Worm (Caenorhabditis elegans) whole organism, midembryonic: ENCODE measurements around the gene myo-3.

Source experiments
- T22C8.4 ChIP-seq: fragments of 200-800 bp; sonication (Bioruptor generic); IDR thresholded peaks from 2 replicates; pipeline ENCODE4 v1.3.6; 2022; ENCODE audit warnings: missing genetic modification characterization, missing compliant biosample characterization
- cog-1 ChIP-seq: sonication (generic microtip); optimal IDR thresholded peaks from 2 replicates; lab custom pipeline; 2016; ENCODE audit warnings: missing genetic modification characterization, missing compliant biosample characterization
- flt-1 ChIP-seq: fragments of 200-800 bp; sonication (Bioruptor generic); IDR thresholded peaks from 2 replicates; pipeline ENCODE4 v1.3.6; 2022; ENCODE audit warnings: missing genetic modification characterization, missing compliant biosample characterization
- klf-2 ChIP-seq: fragments of 200-800 bp; sonication (Bioruptor generic); conservative IDR thresholded peaks from 2 replicates; pipeline ENCODE4 v1.3.6; 2022; ENCODE audit warnings: missing genetic modification reagents, missing genetic modification characterization, missing compliant biosample characterization
- med-1 ChIP-seq: sonication (generic microtip); optimal IDR thresholded peaks from 2 replicates; lab custom pipeline; 2017; ENCODE audit warnings: missing genetic modification characterization, mild to moderate bottlenecking, missing compliant biosample characterization, antibody characterized with exemption, missing genetic modification reagents; ENCODE audit not compliant: insufficient read depth
- ref-1 ChIP-seq: fragments of 200-800 bp; sonication (Bioruptor generic); conservative IDR thresholded peaks from 2 replicates; pipeline ENCODE4 v1.3.6; 2022; ENCODE audit warnings: missing genetic modification reagents, missing genetic modification characterization, missing compliant biosample characterization
- tab-1 ChIP-seq: fragments of 200-800 bp; sonication (Bioruptor generic); IDR thresholded peaks from 2 replicates; pipeline ENCODE4 v1.3.6; 2022; ENCODE audit warnings: missing genetic modification characterization, missing compliant biosample characterization
- ztf-23 ChIP-seq: fragments of 200-800 bp; sonication (Bioruptor generic); IDR thresholded peaks from 2 replicates; pipeline ENCODE4 v1.3.6; 2022; ENCODE audit warnings: missing genetic modification reagents, missing genetic modification characterization, missing compliant biosample characterization
- ztf-29 ChIP-seq: fragments of 200-800 bp; sonication (Bioruptor generic); IDR thresholded peaks from 2 replicates; pipeline ENCODE4 v1.3.6; 2022; ENCODE audit warnings: missing genetic modification reagents, missing genetic modification characterization, missing compliant biosample characterization

Gene myo-3

DNA sequence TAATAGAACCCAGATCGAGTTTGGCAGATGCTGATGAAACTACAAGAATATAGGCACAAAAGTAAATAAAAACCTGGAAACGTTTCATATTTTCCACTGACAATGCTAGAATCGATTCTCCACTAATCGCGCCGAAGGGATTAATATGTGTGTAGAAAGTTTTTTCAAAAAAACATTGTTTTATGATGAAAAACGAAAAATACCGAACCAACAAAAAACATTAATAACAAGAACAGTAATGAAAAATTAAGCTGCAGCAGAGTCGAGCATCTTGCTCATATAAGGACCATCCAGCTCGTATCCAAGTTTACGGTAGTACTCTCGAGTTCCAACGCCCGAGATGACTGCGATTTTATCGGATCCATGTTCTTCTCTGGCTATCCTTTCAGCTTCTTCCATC, 54.8 kb downstream of the myo-3 start, which contains the start of gene clec-224:
Gene clec-224 (minus strand): TSS at position 101 of the 400 bp plus-strand sequence.
- TF ChIP-seq med-1 (GFP tag; lab: Kevin White, UChicago) (no peak), tab-1 (no peak), klf-2 (GFP tag; lab: Robert Waterston, UW) (no peak), ztf-29 (GFP tag; lab: Robert Waterston, UW) (no peak), ztf-23 (GFP tag; lab: Robert Waterston, UW) (no peak), ref-1 (GFP tag; lab: Robert Waterston, UW) (no peak), flt-1 (GFP tag; lab: Robert Waterston, UW) (no peak), cog-1 (tag; lab: Kevin White, UChicago) (no peak), T22C8.4 (no peak)
